Worm (Caenorhabditis elegans): ENCODE results near the gene C18B2.5.

ce11 chrX:3634782-3635181 lies 23.9 kb upstream of the C18B2.5 start:
- TF ChIP-seq tab-1 (GFP tag; IDR thresholded peaks at IDR 0.05) (no peak), ref-1 (GFP tag; conservative IDR thresholded peaks at IDR 0.05) (no peak), klf-2 (GFP tag; conservative IDR thresholded peaks at IDR 0.05) (no peak), ztf-29 (GFP tag; IDR thresholded peaks at IDR 0.05) (no peak), cog-1 (tag; optimal IDR thresholded peaks at IDR 0.05) (no peak), flt-1 (GFP tag; IDR thresholded peaks at IDR 0.05) (no peak), med-1 (GFP tag; optimal IDR thresholded peaks at IDR 0.05; ENCODE audit: insufficient read depth) (no peak), T22C8.4 (GFP tag; IDR thresholded peaks at IDR 0.05) (no peak)
